Worm (Caenorhabditis elegans): Measurements from ENCODE around the gene fbxb-76.
"Not testable (repeated sequence)": the region's sequence is repeated elsewhere in the genome, so short reads cannot be mapped to it uniquely, and the experiment has no call there.

fbxb-76 gene

ce11 chrIV:11414920-11415319 lies 35.8 kb upstream of the fbxb-76 start, which contains the start of gene F22B3.10:
TSS of gene F22B3.10 (minus strand) at chrIV:11415020.
- TF ChIP-seq unc-86 (tag; optimal IDR thresholded peaks at IDR 0.05) (no peak), nhr-71 (tag; optimal IDR thresholded peaks at IDR 0.05) (no peak), ceh-82 (tag; optimal IDR thresholded peaks at IDR 0.05) (no peak), mep-1 (tag; optimal IDR thresholded peaks at IDR 0.05) (no peak), fos-1 (tag; optimal IDR thresholded peaks at IDR 0.05) (no peak), ceh-63 (GFP tag; optimal IDR thresholded peaks at IDR 0.05) (no peak), efl-1 (optimal IDR thresholded peaks at IDR 0.05) (no peak), efl-1 (GFP tag; optimal IDR thresholded peaks at IDR 0.05 in 1 of 2) (no peak), C16A3.4 (tag; optimal IDR thresholded peaks at IDR 0.05) (no peak), unc-30 (tag; optimal IDR thresholded peaks at IDR 0.05) (no peak), sup-37 (GFP tag; optimal IDR thresholded peaks at IDR 0.05) (no peak), nhr-19 (GFP tag; conservative IDR thresholded peaks at IDR 0.05) (no peak)

- TF ChIP-seq egl-13 (tag; optimal IDR thresholded peaks at IDR 0.05) (no peak), vab-15 (tag; optimal IDR thresholded peaks at IDR 0.05) (no peak), tbx-2 (tag; optimal IDR thresholded peaks at IDR 0.05) (no peak), unc-86 (tag; optimal IDR thresholded peaks at IDR 0.05) (no peak), snpc-4 (tag; optimal IDR thresholded peaks at IDR 0.05) (no peak), C16A3.4 (tag; optimal IDR thresholded peaks at IDR 0.05) (no peak), nhr-11 (tag; optimal IDR thresholded peaks at IDR 0.05) (no peak), ceh-88 (GFP tag; IDR thresholded peaks at IDR 0.05) (no peak), jun-1 (tag; optimal IDR thresholded peaks at IDR 0.05) (no peak), nhr-20 (tag; optimal IDR thresholded peaks at IDR 0.05) (no peak), C04F5.9 (tag; optimal IDR thresholded peaks at IDR 0.05) (no peak), ceh-90 (tag; optimal IDR thresholded peaks at IDR 0.05) (no peak), pax-3 (tag; optimal IDR thresholded peaks at IDR 0.05) (no peak), hlh-4 (tag; optimal IDR thresholded peaks at IDR 0.05) (no peak), unc-62 (GFP tag; optimal IDR thresholded peaks at IDR 0.05) (no peak), ceh-8 (GFP tag; optimal IDR thresholded peaks at IDR 0.05) (no peak), sox-4 (tag; optimal IDR thresholded peaks at IDR 0.05) (no peak), nhr-28 (tag; optimal IDR thresholded peaks at IDR 0.05) (no peak), nhr-71 (tag; optimal IDR thresholded peaks at IDR 0.05) (no peak)
These were observed 30.9 kb upstream of the fbxb-76 start, which contains the start of gene gfat-2 for ce11 chrIV:11410084-11410483. TSS of gene gfat-2 (plus strand) at chrIV:11410228.

ce11 chrIV:11406744-11407690 lies 27.9 kb upstream of the fbxb-76 start, which contains the start of the genes his-63 and his-64:
TSS of gene his-63 (minus strand) at chrIV:11406861.
TSS of gene his-64 (plus strand) at chrIV:11407116.
- peak; percentile 14 for TF ChIP-seq nhr-85 (tag)
- 0 out of 2 replicates have a peak, but pooled peaks have one; percentile 18 for TF ChIP-seq nhr-19 (GFP tag; conservative IDR thresholded peaks at IDR 0.05)
- TF ChIP-seq ztf-11 (tag; optimal IDR thresholded peaks at IDR 0.05), result peak in 1 of 2 experiments; percentile 46

ce11 chrIV:11406127-11406526 lies 27.0 kb upstream of the fbxb-76 start:
- TF ChIP-seq efl-1 (optimal IDR thresholded peaks at IDR 0.05), result not testable (repeated sequence)
- peak in 1 of 2 experiments; percentile 21 for TF ChIP-seq efl-1 (GFP tag; optimal IDR thresholded peaks at IDR 0.05 in 1 of 2)

- TF ChIP-seq hlh-17 (GFP tag; optimal IDR thresholded peaks at IDR 0.05; ENCODE audit: borderline replicate concordance) (no peak), sptf-1 (tag; optimal IDR thresholded peaks at IDR 0.05) (no peak), lin-35 (GFP tag; optimal IDR thresholded peaks at IDR 0.05) (no peak), mab-9 (GFP tag; IDR thresholded peaks at IDR 0.05) (no peak), ets-5 (GFP tag; IDR thresholded peaks at IDR 0.05) (no peak), skn-1 (tag; optimal IDR thresholded peaks at IDR 0.05) (no peak), dsc-1 (tag; optimal IDR thresholded peaks at IDR 0.05) (no peak), fkh-10 (GFP tag; optimal IDR thresholded peaks at IDR 0.05) (no peak), nhr-237 (tag; optimal IDR thresholded peaks at IDR 0.05) (no peak)
These were observed 24.3 kb upstream of the fbxb-76 start, which contains the start of the genes memi-3 and cyp-31A2 for ce11 chrIV:11403288-11403991. TSS of gene memi-3 (minus strand) at chrIV:11403338. TSS of gene cyp-31A2 (plus strand) at chrIV:11403961.

Data from whole organism, L1 larva.